Fruit fly (Drosophila melanogaster): ENCODE data around the gene CG42526.
A peak's percentile ranks its signal among the peaks of the same experiment; 100 is the strongest.

Gene CG42526

dm6 chr3L:9419328-9419727, 15.9 kb downstream of the CG42526 start:
- TF ChIP-seq Nf-YA (GFP tag; IDR thresholded peaks at IDR 0.05) (no peak), CG7928 (GFP tag; optimal IDR thresholded peaks at IDR 0.05) (no peak), Stat92E (GFP tag; optimal IDR thresholded peaks at IDR 0.05) (no peak), CG1603 (tag; optimal IDR thresholded peaks at IDR 0.05) (no peak), CG31224 (GFP tag; IDR thresholded peaks at IDR 0.05) (no peak), CHES-1-like (GFP tag; optimal IDR thresholded peaks at IDR 0.05) (no peak), toy (GFP tag; IDR thresholded peaks at IDR 0.05) (no peak), prd (optimal IDR thresholded peaks at IDR 0.05) (no peak), prd (GFP tag; IDR thresholded peaks at IDR 0.05) (peak; percentile 33; the same call in 1 of the 3 replicates), CG3847 (GFP tag; IDR thresholded peaks at IDR 0.05) (no peak), nau (GFP tag; optimal IDR thresholded peaks at IDR 0.05) (no peak), CG4282 (GFP tag; optimal IDR thresholded peaks at IDR 0.05) (no peak), TFAM (GFP tag; optimal IDR thresholded peaks at IDR 0.05) (no peak), pfk (GFP tag; optimal IDR thresholded peaks at IDR 0.05) (no peak), bab2 (GFP tag; optimal IDR thresholded peaks at IDR 0.05) (no peak), CG7745 (tag; optimal IDR thresholded peaks at IDR 0.05) (no peak), ind (GFP tag; optimal IDR thresholded peaks at IDR 0.05) (no peak), Lhr (GFP tag; optimal IDR thresholded peaks at IDR 0.05) (no peak), ash1 (GFP tag; optimal IDR thresholded peaks at IDR 0.05) (no peak), en (GFP tag; optimal IDR thresholded peaks at IDR 0.05) (no peak), HLH3B (GFP tag; IDR thresholded peaks at IDR 0.05) (0 out of 2 replicates have a peak, but pooled peaks have one; percentile 6), CG11456 (GFP tag; IDR thresholded peaks at IDR 0.05) (no peak), E2f2 (GFP tag; IDR thresholded peaks at IDR 0.05) (no peak), Side (GFP tag; optimal IDR thresholded peaks at IDR 0.05) (no peak), zen2 (GFP tag; IDR thresholded peaks at IDR 0.05; ENCODE audit: partially characterized antibody) (no peak), H2.0 (GFP tag; IDR thresholded peaks at IDR 0.05) (no peak), CG14050 (GFP tag; IDR thresholded peaks at IDR 0.05) (no peak), Dp (GFP tag; optimal IDR thresholded peaks at IDR 0.05) (no peak), CG4404 (GFP tag; IDR thresholded peaks at IDR 0.05) (no peak), fu2 (GFP tag; optimal IDR thresholded peaks at IDR 0.05) (no peak), Sin3A (optimal IDR thresholded peaks at IDR 0.05) (no peak), sob (GFP tag; IDR thresholded peaks at IDR 0.05) (no peak), da (GFP tag; optimal IDR thresholded peaks at IDR 0.05) (no peak), Awh (GFP tag; IDR thresholded peaks at IDR 0.05) (peak; percentile 56; the same call in 1 of the 2 replicates), repo (GFP tag; optimal IDR thresholded peaks at IDR 0.05) (no peak), CG5953 (GFP tag; IDR thresholded peaks at IDR 0.05) (0 out of 2 replicates have a peak, but pooled peaks have one; percentile 50), zf30C (GFP tag; optimal IDR thresholded peaks at IDR 0.05) (no peak), HLH54F (GFP tag; optimal IDR thresholded peaks at IDR 0.05) (no peak), CG4617 (GFP tag; optimal IDR thresholded peaks at IDR 0.05; ENCODE audit: borderline replicate concordance) (no peak), CG34422 (GFP tag; IDR thresholded peaks at IDR 0.05) (0 out of 3 replicates have a peak, but pooled peaks have one; percentile 26), jumu (GFP tag; optimal IDR thresholded peaks at IDR 0.05) (no peak), CG11695 (GFP tag; IDR thresholded peaks at IDR 0.05) (peak; percentile 40; the same call in 1 of the 3 replicates), Fer3 (tag; optimal IDR thresholded peaks at IDR 0.05) (no peak), tap (tag; optimal IDR thresholded peaks at IDR 0.05) (no peak), CG42726 (GFP tag; IDR thresholded peaks at IDR 0.05; ENCODE audit: partially characterized antibody) (no peak), Drgx (GFP tag; IDR thresholded peaks at IDR 0.05) (peak; percentile 83), al (GFP tag; IDR thresholded peaks at IDR 0.05) (no peak), grn (GFP tag; optimal IDR thresholded peaks at IDR 0.05) (no peak), row (GFP tag; IDR thresholded peaks at IDR 0.05) (0 out of 3 replicates have a peak, but pooled peaks have one; percentile 23), Usf (GFP tag; optimal IDR thresholded peaks at IDR 0.05) (no peak), gcm2 (GFP tag; optimal IDR thresholded peaks at IDR 0.05) (no peak), Hr3 (GFP tag; optimal IDR thresholded peaks at IDR 0.05) (no peak), CG9876 (GFP tag; optimal IDR thresholded peaks at IDR 0.05) (no peak)
